Fruit fly (Drosophila melanogaster): ENCODE results near the gene mrt.

DNA sequence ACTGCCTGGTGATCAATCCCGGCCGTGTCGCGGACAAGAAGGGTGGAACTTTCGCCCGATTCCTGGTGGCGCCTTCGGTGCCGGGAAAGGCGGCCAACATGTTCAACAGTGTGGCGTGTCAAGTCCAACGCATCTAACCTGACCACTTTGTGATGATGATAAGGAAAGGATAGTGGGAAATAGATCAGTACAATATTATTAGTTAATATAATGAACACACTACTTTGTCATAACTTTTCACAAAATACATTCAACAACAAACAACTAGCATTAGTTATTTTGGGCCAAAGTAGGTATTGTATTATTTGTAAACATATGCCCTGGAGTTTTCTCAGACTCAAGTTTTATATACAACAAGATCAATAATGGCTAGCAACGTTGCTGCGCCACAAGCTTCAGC lies 41.5 kb downstream of the mrt start, which contains the start of gene CG17991:
- TF ChIP-seq Hr78 (GFP tag; optimal IDR thresholded peaks at IDR 0.05) (no peak), CrebA (GFP tag; optimal IDR thresholded peaks at IDR 0.05; ENCODE audit: borderline replicate concordance) (no peak), h (GFP tag; optimal IDR thresholded peaks at IDR 0.05) (no peak), tai (GFP tag; optimal IDR thresholded peaks at IDR 0.05) (no peak), Myc (optimal IDR thresholded peaks at IDR 0.05) (no peak), brk (GFP tag; optimal IDR thresholded peaks at IDR 0.05) (no peak), woc (GFP tag; optimal IDR thresholded peaks at IDR 0.05) (no peak), pan (optimal IDR thresholded peaks at IDR 0.05) (no peak), dsf (GFP tag; optimal IDR thresholded peaks at IDR 0.05; ENCODE audit: borderline replicate concordance) (no peak), HLH106 (tag; optimal IDR thresholded peaks at IDR 0.05) (no peak), br (GFP tag; optimal IDR thresholded peaks at IDR 0.05) (no peak)

All from whole organism, wandering third instar larva.